Worm (Caenorhabditis elegans) whole organism, L2 larva: ENCODE results near the gene pals-27.

Experiments used
- F13H6.1 ChIP-seq: sonication (generic microtip); optimal IDR thresholded peaks from 2 replicates; lab custom pipeline; 2016; ENCODE audit warnings: missing genetic modification characterization, missing compliant biosample characterization
- lin-11 ChIP-seq: fragments of 150-350 bp; sonication (generic microtip); optimal IDR thresholded peaks from 2 replicates; lab custom pipeline; 2014; ENCODE audit warnings: missing biosample characterization, missing genetic modification characterization, inconsistent platforms, mixed read lengths
- lsy-2 ChIP-seq, 2 experiments: fragments of 150-350 bp in 1 of 2; sonication (generic microtip) in 1 of 2; optimal IDR thresholded peaks; 2 replicates each; lab custom pipeline; 2014 to 2017; ENCODE audit warnings: missing biosample characterization in 2 of 2, missing genetic modification characterization in 2 of 2
- mdl-1 ChIP-seq, 2 experiments: fragments of 150-350 bp in 1 of 2; sonication (generic microtip) in 1 of 2; optimal IDR thresholded peaks; 2 replicates each; lab custom pipeline; 2017; ENCODE audit warnings: missing biosample characterization in 2 of 2, missing genetic modification characterization in 2 of 2
- nhr-25 ChIP-seq: fragments of 150-350 bp; sonication (generic microtip); optimal IDR thresholded peaks from 3 replicates; lab custom pipeline; 2014; ENCODE audit warnings: missing biosample characterization, missing genetic modification characterization
- nhr-77 ChIP-seq: fragments of 150-350 bp; optimal IDR thresholded peaks from 2 replicates; lab custom pipeline; 2014; ENCODE audit warnings: missing biosample characterization, missing genetic modification characterization
- skn-1 ChIP-seq: sonication (generic microtip); optimal IDR thresholded peaks from 2 replicates; lab custom pipeline; 2017; ENCODE audit warnings: missing biosample characterization, missing genetic modification characterization
- snpc-4 ChIP-seq: fragments of 150-350 bp; optimal IDR thresholded peaks from 2 replicates; lab custom pipeline; 2014; ENCODE audit warnings: missing biosample characterization, missing genetic modification characterization
- unc-62 ChIP-seq: fragments of 150-350 bp; optimal IDR thresholded peaks from 2 replicates; lab custom pipeline; 2014; ENCODE audit warnings: missing biosample characterization, missing genetic modification reagents, missing genetic modification characterization
- ztf-11 ChIP-seq: sonication (generic microtip); optimal IDR thresholded peaks from 2 replicates; lab custom pipeline; 2017; ENCODE audit warnings: missing biosample characterization, missing genetic modification characterization

DNA sequence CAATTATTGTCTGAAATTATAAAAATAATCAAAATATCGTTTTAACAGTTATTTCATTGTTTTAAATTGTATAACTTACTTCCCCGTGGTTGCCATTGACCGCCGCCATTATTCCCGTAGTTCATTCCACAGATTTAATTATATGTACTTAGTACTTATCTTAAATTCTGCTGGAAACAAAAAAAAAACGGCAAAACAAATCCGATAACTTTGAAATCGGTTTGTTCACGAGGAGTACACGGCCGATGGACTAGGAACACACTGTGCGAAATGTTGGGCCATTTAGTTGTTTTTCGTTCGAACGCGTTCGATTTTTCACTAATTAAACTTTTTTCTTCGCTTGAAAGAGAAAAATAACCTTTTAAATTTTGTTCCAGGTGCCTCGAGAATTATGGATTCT, 38.4 kb upstream of the pals-27 start, which contains the start of the genes B0285.3 and lcmt-1:
- TF ChIP-seq nhr-77 (tag; lab: Kevin White, UChicago) (no peak), ztf-11 (no peak), lin-11 (tag; lab: Kevin White, UChicago) (no peak), snpc-4 (tag; lab: Kevin White, UChicago) (no peak), skn-1 (tag; lab: Kevin White, UChicago) (no peak), F13H6.1 (tag; lab: Kevin White, UChicago) (peak; percentile 43), mdl-1 (tag; optimal IDR thresholded peaks at IDR 0.05; lab: Kevin White, UChicago) (no peak), lsy-2 (tag; optimal IDR thresholded peaks at IDR 0.05; lab: Kevin White, UChicago) (peak in 1 of 2 experiments; percentile 68), nhr-25 (tag; lab: Kevin White, UChicago) (peak; percentile 29), unc-62 (GFP tag; lab: Kevin White, UChicago) (no peak)
